Worm (Caenorhabditis elegans): ENCODE measurements around the gene rde-1.

The rde-1 gene

ce11 chrV:9980731-9981483, 10.5 kb downstream of the rde-1 start, which contains the start of the genes ruvb-1 and tofu-1:
Gene ruvb-1 (minus strand): TSS chrV:9980802.
Gene tofu-1 (plus strand): TSS chrV:9981147.
- TF ChIP-seq ceh-31 (tag; optimal IDR thresholded peaks at IDR 0.05) (peak; percentile 96), ceh-18 (tag; optimal IDR thresholded peaks at IDR 0.05) (peak; percentile 20), tbx-7 (tag; optimal IDR thresholded peaks at IDR 0.05) (peak; percentile 63), tbx-2 (tag; optimal IDR thresholded peaks at IDR 0.05) (peak; percentile 94), ets-4 (tag; optimal IDR thresholded peaks at IDR 0.05) (peak; percentile 75), F13H6.1 (tag; optimal IDR thresholded peaks at IDR 0.05) (peak; percentile 70), unc-42 (tag; optimal IDR thresholded peaks at IDR 0.05) (peak; percentile 51), ceh-2 (tag; optimal IDR thresholded peaks at IDR 0.05) (peak; percentile 81), pros-1 (tag; optimal IDR thresholded peaks at IDR 0.05) (peak; percentile 8), ztf-16 (tag; optimal IDR thresholded peaks at IDR 0.05) (peak; percentile 13), madf-2 (tag; optimal IDR thresholded peaks at IDR 0.05) (peak; percentile 16), dmd-4 (tag; optimal IDR thresholded peaks at IDR 0.05; ENCODE audit: borderline replicate concordance) (peak; percentile 70), ref-2 (tag; optimal IDR thresholded peaks at IDR 0.05) (peak; percentile 92), ceh-34 (tag; optimal IDR thresholded peaks at IDR 0.05) (peak; percentile 40), lim-6 (tag; optimal IDR thresholded peaks at IDR 0.05) (peak; percentile 70), hlh-8 (tag; optimal IDR thresholded peaks at IDR 0.05) (peak; percentile 70), rnt-1 (tag; optimal IDR thresholded peaks at IDR 0.05) (peak; percentile 72), C08G9.2 (tag; optimal IDR thresholded peaks at IDR 0.05) (peak; percentile 77), zip-5 (tag; optimal IDR thresholded peaks at IDR 0.05) (peak; percentile 32), fax-1 (tag; optimal IDR thresholded peaks at IDR 0.05) (peak; percentile 61), nfya-1 (tag; optimal IDR thresholded peaks at IDR 0.05) (peak; percentile 26), ceh-14 (tag; optimal IDR thresholded peaks at IDR 0.05) (peak; percentile 89), pqm-1 (tag; optimal IDR thresholded peaks at IDR 0.05) (peak; percentile 40)

- no peak for TF ChIP-seq ceh-22 (tag; optimal IDR thresholded peaks at IDR 0.05)
- no peak for TF ChIP-seq K02D7.2 (tag; optimal IDR thresholded peaks at IDR 0.05)
- TF ChIP-seq odd-2 (tag; optimal IDR thresholded peaks at IDR 0.05), result no peak
- TF ChIP-seq K09A11.1 (tag; optimal IDR thresholded peaks at IDR 0.05; ENCODE audit: insufficient read depth), result no peak
- TF ChIP-seq lim-6 (tag; optimal IDR thresholded peaks at IDR 0.05), result no peak
- no peak for TF ChIP-seq dmd-4 (tag; optimal IDR thresholded peaks at IDR 0.05; ENCODE audit: borderline replicate concordance)
- TF ChIP-seq ceh-31 (tag; optimal IDR thresholded peaks at IDR 0.05), result peak; percentile 63
- TF ChIP-seq tbx-2 (tag; optimal IDR thresholded peaks at IDR 0.05), result peak; percentile 16
- peak; percentile 25 for TF ChIP-seq unc-42 (tag; optimal IDR thresholded peaks at IDR 0.05)
- no peak for TF ChIP-seq pax-1 (tag; optimal IDR thresholded peaks at IDR 0.05)
- no peak for TF ChIP-seq dve-1 (tag; optimal IDR thresholded peaks at IDR 0.05)
- TF ChIP-seq ets-4 (tag; optimal IDR thresholded peaks at IDR 0.05), result no peak
- peak; percentile 65 for TF ChIP-seq ceh-48 (tag; optimal IDR thresholded peaks at IDR 0.05)
- no peak for TF ChIP-seq unc-55 (GFP tag; optimal IDR thresholded peaks at IDR 0.05)
These were observed 13.0 kb downstream of the rde-1 start for ce11 chrV:9978425-9978824.

- TF ChIP-seq npax-4 (tag; optimal IDR thresholded peaks at IDR 0.05) (no peak), unc-42 (tag; optimal IDR thresholded peaks at IDR 0.05) (peak; percentile 54)
These were observed 14.2 kb downstream of the rde-1 start for ce11 chrV:9977211-9977610.

ce11 chrV:9976138-9976537, 15.3 kb downstream of the rde-1 start, which contains the start of gene unc-41:
Gene unc-41 (minus strand): TSS chrV:9976238.
- TF ChIP-seq hlh-8 (tag; optimal IDR thresholded peaks at IDR 0.05), result no peak
- no peak for TF ChIP-seq fax-1 (tag; optimal IDR thresholded peaks at IDR 0.05)
- no peak for TF ChIP-seq lin-11 (tag; optimal IDR thresholded peaks at IDR 0.05)
- no peak for TF ChIP-seq che-1 (tag; optimal IDR thresholded peaks at IDR 0.05)
- no peak for TF ChIP-seq ets-4 (tag; optimal IDR thresholded peaks at IDR 0.05)
